Worm (Caenorhabditis elegans): ENCODE measurements around the gene str-81.

str-81 gene

DNA sequence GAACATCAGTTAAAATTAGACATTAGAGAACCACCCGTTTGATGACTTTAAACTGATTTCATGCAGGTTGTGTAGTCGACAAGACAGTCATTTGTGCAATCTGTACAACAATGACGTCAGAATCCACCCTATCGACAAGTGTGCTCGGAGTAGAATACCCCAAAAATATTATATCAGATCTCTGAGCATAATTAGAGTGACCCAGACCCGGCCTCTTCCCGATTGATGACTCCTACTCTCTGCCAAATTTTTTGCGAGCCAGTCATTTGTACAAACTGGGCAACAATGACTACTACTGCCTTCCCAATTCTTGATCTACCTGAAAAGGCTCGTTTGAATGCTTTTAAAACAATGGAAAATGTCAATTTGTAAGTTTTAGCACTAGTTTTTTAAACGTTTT lies 10.8 kb downstream of the str-81 start, which contains the start of the genes fbxb-115 and fbxb-1:
Gene fbxb-115 (minus strand): TSS at position 101 of the 400 bp plus-strand sequence.
Gene fbxb-1 (plus strand): TSS at position 226 of the 400 bp plus-strand sequence.
- no peak for TF ChIP-seq nhr-84 (tag; optimal IDR thresholded peaks at IDR 0.05)
- TF ChIP-seq unc-30 (tag; optimal IDR thresholded peaks at IDR 0.05), result no peak
- no peak for TF ChIP-seq ces-1 (GFP tag; optimal IDR thresholded peaks at IDR 0.05)
- TF ChIP-seq aha-1 (tag; optimal IDR thresholded peaks at IDR 0.05), result no peak
- no peak for TF ChIP-seq dpl-1 (GFP tag; optimal IDR thresholded peaks at IDR 0.05)
- TF ChIP-seq fos-1 (tag; optimal IDR thresholded peaks at IDR 0.05), result no peak
- no peak for TF ChIP-seq aly-2 (tag; optimal IDR thresholded peaks at IDR 0.05)
- TF ChIP-seq nhr-85 (tag), result no peak
- no peak for TF ChIP-seq egl-27 (tag; optimal IDR thresholded peaks at IDR 0.05)
- no peak for TF ChIP-seq C04F5.9 (tag; optimal IDR thresholded peaks at IDR 0.05)
- TF ChIP-seq ceh-8 (GFP tag; optimal IDR thresholded peaks at IDR 0.05), result no peak
- no peak for TF ChIP-seq fkh-10 (GFP tag; optimal IDR thresholded peaks at IDR 0.05)
- no peak for TF ChIP-seq efl-3 (GFP tag; optimal IDR thresholded peaks at IDR 0.05)
- TF ChIP-seq hpl-2 (GFP tag; optimal IDR thresholded peaks at IDR 0.05), result no peak
- no peak for TF ChIP-seq hlh-4 (tag; optimal IDR thresholded peaks at IDR 0.05)
- TF ChIP-seq jun-1 (tag; optimal IDR thresholded peaks at IDR 0.05), result no peak
- no peak for TF ChIP-seq ztf-4 (tag; optimal IDR thresholded peaks at IDR 0.05)

DNA sequence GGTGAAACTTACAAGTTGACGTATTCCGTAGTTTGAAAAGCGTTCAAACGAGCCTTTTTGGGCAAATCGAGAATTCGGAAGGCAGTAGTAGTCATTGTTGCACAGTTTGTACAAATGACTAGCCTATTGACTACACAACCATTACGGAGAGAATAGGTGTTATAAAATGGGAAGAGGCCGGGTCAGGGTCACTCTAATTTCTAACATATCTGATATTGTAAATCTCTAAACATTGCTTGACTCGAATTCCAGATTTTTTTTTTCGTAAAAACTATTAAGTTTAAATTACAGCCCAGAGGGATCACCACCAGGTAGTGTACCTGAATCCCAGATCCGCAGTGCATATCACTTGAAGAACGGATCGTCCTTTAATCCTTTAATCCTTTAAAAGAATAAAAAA lies 13.7 kb downstream of the str-81 start, which contains the start of gene fbxb-2:
Gene fbxb-2 (minus strand): TSS at position 101 of the 400 bp plus-strand sequence.
- no peak for TF ChIP-seq pqm-1 (tag; optimal IDR thresholded peaks at IDR 0.05)
- TF ChIP-seq aly-2 (tag; optimal IDR thresholded peaks at IDR 0.05), result no peak
- TF ChIP-seq pag-3 (tag; optimal IDR thresholded peaks at IDR 0.05; ENCODE audit: borderline replicate concordance, insufficient read depth), result no peak
- TF ChIP-seq nhr-77 (tag; optimal IDR thresholded peaks at IDR 0.05), result no peak
- TF ChIP-seq hlh-4 (tag; optimal IDR thresholded peaks at IDR 0.05), result no peak
- TF ChIP-seq zip-4 (GFP tag; optimal IDR thresholded peaks at IDR 0.05), result no peak
- TF ChIP-seq C04F5.9 (tag; optimal IDR thresholded peaks at IDR 0.05), result no peak
- no peak for TF ChIP-seq ceh-82 (tag; optimal IDR thresholded peaks at IDR 0.05)

- TF ChIP-seq aly-2 (tag; optimal IDR thresholded peaks at IDR 0.05), result no peak
- no peak for TF ChIP-seq unc-86 (tag; optimal IDR thresholded peaks at IDR 0.05)
- no peak for TF ChIP-seq ces-1 (GFP tag; optimal IDR thresholded peaks at IDR 0.05)
- TF ChIP-seq nhr-19 (GFP tag; conservative IDR thresholded peaks at IDR 0.05), result no peak
- no peak for TF ChIP-seq ceh-82 (tag; optimal IDR thresholded peaks at IDR 0.05)
Observed at ce11 chrV:19233469-19233868, 17.4 kb downstream of the str-81 start, which contains the start of gene fbxb-116. Gene fbxb-116 (plus strand): TSS chrV:19233769.

DNA sequence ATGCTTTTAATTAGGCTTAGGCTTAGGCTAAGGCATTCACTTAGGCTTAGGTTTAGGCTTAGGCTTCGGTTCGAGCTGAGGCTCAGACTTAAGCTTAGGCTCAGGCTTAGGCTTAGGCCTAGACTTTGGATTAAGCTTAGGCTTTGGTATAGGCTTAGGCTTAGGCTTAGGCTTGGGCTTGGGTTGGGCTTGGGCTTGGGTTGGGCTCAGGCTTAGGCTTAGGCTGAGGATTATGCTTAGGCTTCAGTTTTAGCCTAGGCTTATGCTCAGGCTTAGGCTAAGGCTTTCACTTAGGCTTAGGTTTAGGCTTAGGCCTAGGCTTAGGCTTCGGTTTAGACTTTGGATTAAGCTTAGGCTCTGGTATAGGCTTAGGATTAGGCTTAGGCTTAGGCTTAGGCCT lies 19.7 kb downstream of the str-81 start:
- TF ChIP-seq nhr-85 (tag) (no peak), mab-9 (GFP tag; IDR thresholded peaks at IDR 0.05) (no peak), F16B12.6 (tag; optimal IDR thresholded peaks at IDR 0.05) (no peak), grh-1 (GFP tag; IDR thresholded peaks at IDR 0.05) (no peak; the same call in 1 of the 2 replicates), alr-1 (tag; optimal IDR thresholded peaks at IDR 0.05; ENCODE audit: borderline replicate concordance) (no peak), nhr-237 (tag; optimal IDR thresholded peaks at IDR 0.05) (no peak), fkh-8 (tag; optimal IDR thresholded peaks at IDR 0.05) (no peak), fkh-10 (GFP tag; optimal IDR thresholded peaks at IDR 0.05) (no peak), mef-2 (tag; optimal IDR thresholded peaks at IDR 0.05) (no peak), C04F5.9 (tag; optimal IDR thresholded peaks at IDR 0.05) (no peak), vab-15 (tag; optimal IDR thresholded peaks at IDR 0.05) (no peak), fkh-4 (tag; optimal IDR thresholded peaks at IDR 0.05; ENCODE audit: borderline replicate concordance) (no peak)

DNA sequence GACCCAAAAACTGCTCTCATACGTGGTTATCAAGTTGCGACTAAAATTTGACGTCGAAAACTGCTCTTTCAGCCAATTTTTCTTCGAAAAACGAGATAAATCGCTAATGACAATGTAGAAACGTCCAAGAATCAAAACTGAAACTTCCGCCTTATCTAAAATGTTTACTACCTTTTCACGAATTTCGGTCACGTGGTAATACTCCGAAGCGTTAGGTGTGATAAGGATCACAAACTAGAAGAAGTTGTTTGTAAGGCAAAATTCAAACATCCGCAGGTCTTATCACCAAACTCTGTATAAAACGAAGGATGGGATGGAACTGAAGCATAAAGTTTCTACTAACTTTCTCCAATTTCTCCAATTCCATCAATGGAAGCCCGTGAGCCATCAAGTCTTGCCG lies 20.5 kb downstream of the str-81 start, which contains the start of gene sqst-3:
Gene sqst-3 (plus strand): TSS at position 370 of the 400 bp plus-strand sequence.
- TF ChIP-seq ceh-90 (tag; optimal IDR thresholded peaks at IDR 0.05) (no peak), ztf-4 (tag; optimal IDR thresholded peaks at IDR 0.05) (no peak), unc-62 (GFP tag; optimal IDR thresholded peaks at IDR 0.05) (no peak), lin-15B (tag; optimal IDR thresholded peaks at IDR 0.05) (no peak), jun-1 (tag; optimal IDR thresholded peaks at IDR 0.05) (peak; percentile 20), C16A3.4 (tag; optimal IDR thresholded peaks at IDR 0.05) (no peak), lin-14 (GFP tag; optimal IDR thresholded peaks at IDR 0.05) (no peak), elt-2 (tag; optimal IDR thresholded peaks at IDR 0.05) (peak; percentile 89), blmp-1 (tag; optimal IDR thresholded peaks at IDR 0.05) (no peak), hlh-17 (GFP tag; optimal IDR thresholded peaks at IDR 0.05; ENCODE audit: borderline replicate concordance) (no peak), unc-30 (tag; optimal IDR thresholded peaks at IDR 0.05) (no peak), hlh-4 (tag; optimal IDR thresholded peaks at IDR 0.05) (no peak)

All from whole organism, L1 larva.